Worm (Caenorhabditis elegans): ENCODE measurements around the gene str-85.

DNA sequence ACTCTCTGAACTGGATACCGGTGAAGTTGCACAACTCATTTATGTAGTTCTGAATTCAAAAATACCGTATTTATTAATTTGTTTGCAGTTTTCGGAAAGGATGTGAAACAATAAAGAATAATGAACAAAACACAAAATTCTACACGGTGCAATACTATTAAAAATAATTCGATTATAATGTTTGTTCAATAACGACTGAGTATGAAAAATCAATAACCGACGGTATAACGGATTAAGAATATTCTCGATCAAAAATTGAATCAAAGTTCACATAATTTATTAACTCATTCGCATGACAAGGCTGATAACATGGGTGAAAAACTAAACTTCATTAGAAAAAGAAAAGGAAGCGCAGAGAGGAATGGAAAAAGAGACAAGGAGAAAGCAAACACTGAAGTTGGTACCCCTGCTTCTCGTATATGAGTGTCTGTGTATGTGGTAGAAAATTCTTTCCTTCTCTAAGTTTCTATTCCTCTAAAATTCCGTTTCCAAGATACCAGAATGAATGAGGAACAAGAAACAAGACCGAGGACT lies 10.7 kb downstream of the str-85 start, which contains the start of gene nhr-143:
- no peak for TF ChIP-seq elt-2 (tag; optimal IDR thresholded peaks at IDR 0.05)
- no peak for TF ChIP-seq zip-5 (tag; optimal IDR thresholded peaks at IDR 0.05)
- no peak for TF ChIP-seq tbx-2 (tag; optimal IDR thresholded peaks at IDR 0.05)
- TF ChIP-seq pros-1 (tag; optimal IDR thresholded peaks at IDR 0.05) = no peak
- TF ChIP-seq pqm-1 (tag; optimal IDR thresholded peaks at IDR 0.05) = no peak
- no peak for TF ChIP-seq elt-4 (tag; optimal IDR thresholded peaks at IDR 0.05)
- no peak for TF ChIP-seq lim-6 (tag; optimal IDR thresholded peaks at IDR 0.05)
- TF ChIP-seq lin-11 (tag; optimal IDR thresholded peaks at IDR 0.05) = no peak
- no peak for TF ChIP-seq dve-1 (tag; optimal IDR thresholded peaks at IDR 0.05)

Data from whole organism, late embryonic.